Worm (Caenorhabditis elegans): ENCODE measurements around the gene nra-4.
A peak's percentile ranks its signal among the peaks of the same experiment; 100 is the strongest.

nra-4 gene

DNA sequence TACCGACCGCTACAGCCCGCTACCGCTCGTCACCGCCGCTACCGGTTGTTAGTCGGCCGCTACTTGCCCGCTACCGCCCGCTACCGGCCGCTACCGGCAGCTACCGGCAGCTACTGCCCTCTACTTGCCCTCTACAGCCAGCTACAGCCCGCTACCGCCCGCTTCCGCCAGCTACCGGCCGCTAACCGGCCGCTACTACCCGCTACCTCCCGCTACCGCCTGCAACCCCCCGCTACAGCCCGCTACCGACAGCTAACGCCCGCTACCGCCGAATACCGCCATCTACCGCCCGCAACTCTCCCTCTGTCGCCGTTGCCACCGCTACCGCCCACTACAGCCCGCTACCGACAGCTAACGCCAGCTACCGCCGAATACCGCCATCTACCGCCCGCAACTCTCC is 26.9 kb downstream of the nra-4 start:
- no peak for TF ChIP-seq ceh-19 (GFP tag; optimal IDR thresholded peaks at IDR 0.05)
- no peak for TF ChIP-seq unc-3 (GFP tag; conservative IDR thresholded peaks at IDR 0.05)
- no peak for TF ChIP-seq unc-3 (tag; optimal IDR thresholded peaks at IDR 0.05)
- no peak for TF ChIP-seq dmd-4 (tag; optimal IDR thresholded peaks at IDR 0.05; ENCODE audit: borderline replicate concordance)
- TF ChIP-seq unc-86 (tag; optimal IDR thresholded peaks at IDR 0.05), result no peak
- TF ChIP-seq mec-3 (tag; optimal IDR thresholded peaks at IDR 0.05; ENCODE audit: borderline replicate concordance), result no peak
- no peak for TF ChIP-seq fax-1 (tag; optimal IDR thresholded peaks at IDR 0.05)
- TF ChIP-seq nfya-1 (tag; optimal IDR thresholded peaks at IDR 0.05), result no peak
- no peak for TF ChIP-seq ref-2 (tag; optimal IDR thresholded peaks at IDR 0.05)
- TF ChIP-seq hlh-13 (GFP tag; optimal IDR thresholded peaks at IDR 0.05), result no peak
- TF ChIP-seq hlh-6 (tag; optimal IDR thresholded peaks at IDR 0.05), result no peak
- no peak for TF ChIP-seq npax-4 (tag; optimal IDR thresholded peaks at IDR 0.05)
- no peak for TF ChIP-seq ceh-30 (tag; optimal IDR thresholded peaks at IDR 0.05)
- TF ChIP-seq sox-2 (GFP tag; IDR thresholded peaks at IDR 0.05), result no peak
- TF ChIP-seq zip-5 (tag; optimal IDR thresholded peaks at IDR 0.05), result no peak

DNA sequence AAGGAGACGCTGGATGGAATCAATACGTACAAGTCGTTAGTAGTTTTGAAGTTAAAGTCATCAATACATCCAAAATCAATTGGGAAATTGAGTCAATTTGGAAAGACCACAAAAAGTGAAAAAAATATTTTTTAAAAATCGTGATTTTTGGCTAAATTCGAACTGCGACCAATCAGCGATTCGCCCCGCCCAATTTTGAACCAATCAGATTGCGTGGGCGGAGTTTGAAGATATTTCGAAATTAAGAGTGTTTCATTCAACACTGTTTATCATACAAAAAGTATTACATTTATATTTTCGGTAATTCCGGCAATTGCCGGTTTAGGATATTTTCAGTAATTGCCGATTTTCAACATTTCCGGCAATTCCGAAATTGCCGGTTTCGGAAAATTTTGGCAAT is 31.2 kb downstream of the nra-4 start:
- TF ChIP-seq nfya-1 (tag; optimal IDR thresholded peaks at IDR 0.05) (peak; percentile 76), ceh-45 (GFP tag; IDR thresholded peaks at IDR 0.05) (no peak), pha-2 (tag; optimal IDR thresholded peaks at IDR 0.05) (no peak), gmeb-2 (tag; optimal IDR thresholded peaks at IDR 0.05) (no peak), ahr-1 (tag; optimal IDR thresholded peaks at IDR 0.05) (no peak)

DNA sequence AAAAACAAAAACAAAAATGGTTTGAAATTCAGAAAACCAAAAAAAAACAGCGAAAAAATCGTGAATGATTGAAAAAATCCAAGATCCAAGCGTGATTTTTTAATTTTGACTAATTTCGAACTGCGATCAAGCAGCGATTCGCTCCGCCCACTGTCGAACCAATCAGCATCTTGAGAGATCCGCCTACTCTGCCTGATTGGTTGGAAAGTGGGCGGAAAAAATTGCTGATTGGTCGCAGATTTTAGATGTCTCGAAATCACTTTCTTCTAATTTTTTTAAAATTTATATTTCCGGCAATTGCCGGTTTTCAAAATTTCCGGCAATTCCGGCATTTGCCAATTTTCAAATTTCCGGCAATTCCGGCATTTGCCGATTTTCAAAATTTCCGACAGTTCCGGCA is 33.2 kb downstream of the nra-4 start:
- TF ChIP-seq elt-4 (tag; optimal IDR thresholded peaks at IDR 0.05) (no peak), zip-5 (tag; optimal IDR thresholded peaks at IDR 0.05) (no peak), madf-2 (tag; optimal IDR thresholded peaks at IDR 0.05) (no peak), dve-1 (tag; optimal IDR thresholded peaks at IDR 0.05) (no peak), ttx-3 (tag; optimal IDR thresholded peaks at IDR 0.05) (no peak), nfya-1 (tag; optimal IDR thresholded peaks at IDR 0.05) (peak; percentile 93), hlh-6 (tag; optimal IDR thresholded peaks at IDR 0.05) (no peak), C38D4.7 (GFP tag; optimal IDR thresholded peaks at IDR 0.05) (no peak)

- TF ChIP-seq ztf-16 (tag; optimal IDR thresholded peaks at IDR 0.05) (no peak), hlh-8 (tag; optimal IDR thresholded peaks at IDR 0.05) (no peak), dve-1 (tag; optimal IDR thresholded peaks at IDR 0.05) (no peak)
These were observed 34.7 kb downstream of the nra-4 start for ce11 chrV:1013637-1014036.

DNA sequence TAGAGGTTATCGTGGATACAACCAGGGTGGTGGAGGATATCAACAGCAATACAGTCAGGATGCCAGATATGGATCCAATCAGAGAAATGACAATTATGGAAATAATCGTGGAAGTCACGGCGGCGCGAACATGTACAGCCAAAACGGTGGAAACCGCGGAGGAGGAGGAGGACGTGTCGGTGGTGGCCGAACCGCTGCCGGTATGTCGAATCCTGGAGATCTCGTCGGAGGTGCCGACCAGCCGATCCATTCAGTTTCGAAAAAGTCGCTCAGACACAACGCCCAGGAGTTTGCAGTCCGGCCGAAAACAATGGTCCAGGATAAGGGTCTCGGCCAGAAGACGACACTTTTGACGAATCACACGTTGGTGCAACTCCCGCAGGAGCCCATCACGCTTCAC is 39.3 kb downstream of the nra-4 start:
- TF ChIP-seq fkh-10 (GFP tag; optimal IDR thresholded peaks at IDR 0.05), result no peak
- no peak for TF ChIP-seq hlh-13 (GFP tag; optimal IDR thresholded peaks at IDR 0.05)
- TF ChIP-seq pha-4 (tag; optimal IDR thresholded peaks at IDR 0.05), result no peak
- TF ChIP-seq pax-1 (tag; optimal IDR thresholded peaks at IDR 0.05), result no peak
- no peak for TF ChIP-seq ets-4 (tag; optimal IDR thresholded peaks at IDR 0.05)
- no peak for TF ChIP-seq nhr-11 (tag; optimal IDR thresholded peaks at IDR 0.05)
- no peak for TF ChIP-seq sdc-2 (tag; optimal IDR thresholded peaks at IDR 0.05)
- no peak for TF ChIP-seq ceh-48 (tag; optimal IDR thresholded peaks at IDR 0.05)
- no peak for TF ChIP-seq zip-5 (tag; optimal IDR thresholded peaks at IDR 0.05)
- no peak for TF ChIP-seq unc-55 (GFP tag; optimal IDR thresholded peaks at IDR 0.05)
- no peak for TF ChIP-seq syd-9 (tag; optimal IDR thresholded peaks at IDR 0.05)
- no peak for TF ChIP-seq npax-4 (tag; optimal IDR thresholded peaks at IDR 0.05)
- no peak for TF ChIP-seq dve-1 (tag; optimal IDR thresholded peaks at IDR 0.05)
- no peak for TF ChIP-seq madf-2 (tag; optimal IDR thresholded peaks at IDR 0.05)

Data from whole organism, late embryonic.